Fruit fly (Drosophila melanogaster) whole organism, embryonic: ENCODE measurements around the gene Chro.

Source experiments
- Adf1 ChIP-seq: fragments of 200-800 bp; sonication (Bioruptor generic); IDR thresholded peaks from 2 replicates; pipeline ENCODE4 v1.3.6; 2022; ENCODE audit warnings: missing biosample characterization, missing genetic modification characterization
- Atf6 ChIP-seq: fragments of 200-800 bp; sonication (Bioruptor generic); IDR thresholded peaks from 2 replicates; pipeline ENCODE4 v1.3.6; 2022; ENCODE audit warnings: missing biosample characterization, missing genetic modification characterization
- Bdp1 ChIP-seq: fragments of 200-800 bp; sonication (Bioruptor generic); optimal IDR thresholded peaks from 3 replicates; lab custom pipeline; 2016; ENCODE audit warnings: missing biosample characterization, missing genetic modification characterization
- CG10209 ChIP-seq: fragments of 200-800 bp; sonication (Bioruptor generic); optimal IDR thresholded peaks from 3 replicates; lab custom pipeline; 2017; ENCODE audit warnings: missing biosample characterization, mild to moderate bottlenecking, missing genetic modification characterization, missing genetic modification reagents
- CG10565 ChIP-seq: fragments of 200-800 bp; sonication (Bioruptor generic); optimal IDR thresholded peaks from 3 replicates; lab custom pipeline; 2016; ENCODE audit warnings: missing biosample characterization, mild to moderate bottlenecking, missing genetic modification characterization
- CG10979 ChIP-seq: fragments of 200-800 bp; sonication (Bioruptor generic); optimal IDR thresholded peaks from 2 replicates; lab custom pipeline; 2018; ENCODE audit warnings: missing biosample characterization, mild to moderate bottlenecking, missing genetic modification characterization, moderate library complexity
- CG11085 ChIP-seq: fragments of 200-800 bp; sonication (Bioruptor generic); IDR thresholded peaks from 2 replicates; pipeline ENCODE4 v1.3.6; 2022; ENCODE audit warnings: missing biosample characterization, missing genetic modification characterization
- CG11695 ChIP-seq: fragments of 200-800 bp; sonication (Bioruptor generic); IDR thresholded peaks from 3 replicates; pipeline ENCODE4 v1.3.6; 2022; ENCODE audit warnings: missing biosample characterization, missing genetic modification characterization
- CG11696 ChIP-seq: fragments of 200-800 bp; sonication (Bioruptor generic); IDR thresholded peaks from 2 replicates; pipeline ENCODE4 v1.3.6; 2022; ENCODE audit warnings: missing biosample characterization, missing genetic modification characterization
- CG18476 ChIP-seq: fragments of 200-800 bp; sonication (Bioruptor generic); optimal IDR thresholded peaks from 2 replicates; lab custom pipeline; 2016; ENCODE audit warnings: missing biosample characterization, mild to moderate bottlenecking, missing genetic modification characterization
- CG2199 ChIP-seq: fragments of 200-800 bp; sonication (Bioruptor generic); IDR thresholded peaks from 3 replicates; pipeline ENCODE4 v1.3.6; 2022; ENCODE audit warnings: missing biosample characterization, missing genetic modification characterization
- CG3838 ChIP-seq: fragments of 200-800 bp; sonication (Bioruptor generic); optimal IDR thresholded peaks from 3 replicates; lab custom pipeline; 2016; ENCODE audit warnings: missing biosample characterization, missing genetic modification characterization
- CG43689 ChIP-seq: fragments of 200-800 bp; sonication (Bioruptor generic); IDR thresholded peaks from 2 replicates; pipeline ENCODE4 v1.3.6; 2022; ENCODE audit warnings: missing biosample characterization, missing genetic modification characterization
- CG7271 ChIP-seq: fragments of 200-800 bp; sonication (Bioruptor generic); optimal IDR thresholded peaks from 2 replicates; lab custom pipeline; 2018; ENCODE audit warnings: missing biosample characterization, mild to moderate bottlenecking, missing genetic modification characterization, moderate library complexity
- CG7786 ChIP-seq: fragments of 200-800 bp; sonication (Bioruptor generic); optimal IDR thresholded peaks from 2 replicates; lab custom pipeline; 2016; ENCODE audit warnings: missing biosample characterization, missing genetic modification characterization
- CG8944 ChIP-seq: fragments of 200-800 bp; sonication (Bioruptor generic); optimal IDR thresholded peaks from 3 replicates; lab custom pipeline; 2016; ENCODE audit warnings: missing biosample characterization, missing genetic modification characterization
- E2f1 ChIP-seq: fragments of 200-800 bp; sonication (Bioruptor generic); IDR thresholded peaks from 2 replicates; pipeline ENCODE4 v1.3.6; 2022; ENCODE audit warnings: missing biosample characterization, missing genetic modification characterization
- Eip74EF ChIP-seq, 2 experiments: fragments of 200-800 bp in 1 of 2; fragments of >200 bp in 1 of 2; sonication (Bioruptor generic) in 1 of 2; optimal IDR thresholded peaks; 2 replicates each; lab custom pipeline; 2017 to 2019; ENCODE audit warnings: missing biosample characterization in 2 of 2, missing genetic modification characterization in 2 of 2, mild to moderate bottlenecking in 1 of 2, moderate library complexity in 1 of 2
- Hr51 ChIP-seq, 2 experiments: fragments of 200-800 bp; sonication (Bioruptor generic); optimal IDR thresholded peaks; 2 replicates in 1 of 2; 3 replicates in 1 of 2; lab custom pipeline; 2016 to 2018; ENCODE audit warnings: missing biosample characterization in 2 of 2, missing genetic modification characterization in 2 of 2, mild to moderate bottlenecking in 1 of 2, moderate library complexity in 1 of 2
- Hr78 ChIP-seq, 2 experiments: fragments of 200-800 bp in 1 of 2; fragments of >200 bp in 1 of 2; sonication (Bioruptor generic) in 1 of 2; optimal IDR thresholded peaks; 2 replicates each; lab custom pipeline; 2017 to 2019; ENCODE audit warnings: missing biosample characterization in 2 of 2, missing genetic modification characterization in 2 of 2, mild to moderate bottlenecking in 1 of 2, moderate library complexity in 1 of 2
- Lhr ChIP-seq: fragments of 200-800 bp; sonication (Bioruptor generic); optimal IDR thresholded peaks from 3 replicates; lab custom pipeline; 2017; ENCODE audit warnings: mild to moderate bottlenecking, missing biosample characterization, missing genetic modification reagents, missing genetic modification characterization
- Nf-YB ChIP-seq: fragments of 200-800 bp; sonication (Bioruptor generic); optimal IDR thresholded peaks from 3 replicates; lab custom pipeline; 2019; ENCODE audit warnings: missing biosample characterization, mild to moderate bottlenecking, missing genetic modification characterization, moderate library complexity
- Rfx ChIP-seq: fragments of 200-800 bp; sonication (Bioruptor generic); IDR thresholded peaks from 2 replicates; pipeline ENCODE4 v1.3.6; 2022; ENCODE audit warnings: missing biosample characterization, missing genetic modification characterization
- Side ChIP-seq: fragments of 200-800 bp; sonication (Bioruptor generic); optimal IDR thresholded peaks from 2 replicates; lab custom pipeline; 2016; ENCODE audit warnings: missing biosample characterization, missing genetic modification characterization
- ap ChIP-seq: fragments of 200-800 bp; sonication (Bioruptor generic); IDR thresholded peaks from 2 replicates; pipeline ENCODE4 v1.3.6; 2022; ENCODE audit warnings: missing biosample characterization, missing genetic modification characterization
- ash1 ChIP-seq: fragments of 200-800 bp; sonication (Bioruptor generic); optimal IDR thresholded peaks from 2 replicates; lab custom pipeline; 2018; ENCODE audit warnings: missing biosample characterization, mild to moderate bottlenecking, missing genetic modification characterization
- bbx ChIP-seq: fragments of 200-800 bp; sonication (Bioruptor generic); IDR thresholded peaks from 2 replicates; pipeline ENCODE4 v1.3.6; 2022; ENCODE audit warnings: missing biosample characterization, missing genetic modification characterization; ENCODE audit not compliant: partially characterized antibody
- cad ChIP-seq: fragments of >200 bp; optimal IDR thresholded peaks from 2 replicates; lab custom pipeline; 2017; ENCODE audit warnings: missing biosample characterization, missing genetic modification characterization
- cato ChIP-seq: fragments of 200-800 bp; sonication (Bioruptor generic); optimal IDR thresholded peaks from 2 replicates; lab custom pipeline; 2016; ENCODE audit warnings: missing biosample characterization, missing genetic modification characterization, borderline replicate concordance
- caup ChIP-seq: fragments of 200-800 bp; sonication (Bioruptor generic); optimal IDR thresholded peaks from 3 replicates; lab custom pipeline; 2017; ENCODE audit warnings: missing biosample characterization, mild to moderate bottlenecking, missing genetic modification characterization, moderate library complexity; ENCODE audit not compliant: severe bottlenecking
- dan ChIP-seq: fragments of 200-800 bp; sonication (Bioruptor generic); IDR thresholded peaks from 2 replicates; pipeline ENCODE4 v1.3.6; 2022; ENCODE audit warnings: missing biosample characterization, missing genetic modification characterization
- emc ChIP-seq: fragments of 200-800 bp; sonication (Bioruptor generic); optimal IDR thresholded peaks from 2 replicates; lab custom pipeline; 2016; ENCODE audit warnings: missing biosample characterization, missing genetic modification characterization
- ewg ChIP-seq: fragments of 200-800 bp; sonication (Bioruptor generic); optimal IDR thresholded peaks from 3 replicates; lab custom pipeline; 2017; ENCODE audit warnings: mild to moderate bottlenecking, missing biosample characterization, missing genetic modification reagents, missing genetic modification characterization
- gcm2 ChIP-seq: fragments of 200-800 bp; sonication (Bioruptor generic); optimal IDR thresholded peaks from 2 replicates; lab custom pipeline; 2016; ENCODE audit warnings: missing biosample characterization, missing genetic modification characterization
- gfzf ChIP-seq: fragments of 200-800 bp; sonication (Bioruptor generic); optimal IDR thresholded peaks from 2 replicates; lab custom pipeline; 2016; ENCODE audit warnings: missing biosample characterization, mild to moderate bottlenecking, missing genetic modification characterization, moderate library complexity
- gro ChIP-seq: fragments of 200-800 bp; sonication (Bioruptor generic); optimal IDR thresholded peaks from 2 replicates; lab custom pipeline; 2016; ENCODE audit warnings: missing biosample characterization, missing genetic modification characterization
- h ChIP-seq: fragments of >200 bp; optimal IDR thresholded peaks from 2 replicates; lab custom pipeline; 2017
- ind ChIP-seq: fragments of 200-800 bp; sonication (Bioruptor generic); optimal IDR thresholded peaks from 3 replicates; lab custom pipeline; 2016; ENCODE audit warnings: missing biosample characterization, missing genetic modification characterization
- ken ChIP-seq: fragments of 200-800 bp; sonication (Bioruptor generic); IDR thresholded peaks from 3 replicates; pipeline ENCODE4 v1.3.6; 2022; ENCODE audit warnings: missing biosample characterization, missing genetic modification characterization
- knrl ChIP-seq: fragments of 200-800 bp; sonication (Bioruptor generic); IDR thresholded peaks from 3 replicates; pipeline ENCODE4 v1.3.6; 2022; ENCODE audit warnings: missing biosample characterization, missing genetic modification characterization; ENCODE audit not compliant: partially characterized antibody
- odd ChIP-seq: fragments of 200-800 bp; sonication (Bioruptor generic); optimal IDR thresholded peaks from 2 replicates; lab custom pipeline; 2017; ENCODE audit warnings: missing biosample characterization, mild to moderate bottlenecking, missing genetic modification characterization
- org-1 ChIP-seq: fragments of 200-800 bp; sonication (Bioruptor generic); optimal IDR thresholded peaks from 2 replicates; lab custom pipeline; 2017; ENCODE audit warnings: missing biosample characterization, missing genetic modification characterization
- phol ChIP-seq: fragments of 200-800 bp; sonication (Bioruptor generic); optimal IDR thresholded peaks from 3 replicates; lab custom pipeline; 2018; ENCODE audit warnings: missing biosample characterization, mild to moderate bottlenecking, missing genetic modification characterization, moderate library complexity
- scrt ChIP-seq: fragments of 200-800 bp; sonication (Bioruptor generic); optimal IDR thresholded peaks from 2 replicates; lab custom pipeline; 2018; ENCODE audit warnings: missing biosample characterization, mild to moderate bottlenecking, missing genetic modification characterization, moderate library complexity
- sens ChIP-seq: fragments of 200-800 bp; sonication (Bioruptor generic); peaks from one replicate; lab custom pipeline; 2016; ENCODE audit warnings: missing biosample characterization, missing genetic modification characterization
- tna ChIP-seq: fragments of 200-800 bp; sonication (Bioruptor generic); IDR thresholded peaks from 2 replicates; pipeline ENCODE4 v1.3.6; 2022; ENCODE audit warnings: missing biosample characterization, missing genetic modification characterization; ENCODE audit not compliant: partially characterized antibody
- trh ChIP-seq: fragments of 200-800 bp; sonication (Bioruptor generic); optimal IDR thresholded peaks from 2 replicates; lab custom pipeline; 2016; ENCODE audit warnings: missing biosample characterization, missing genetic modification characterization
- ttk ChIP-seq: fragments of 200-800 bp; sonication (Bioruptor generic); IDR thresholded peaks from 2 replicates; pipeline ENCODE4 v2.1.2; 2022; ENCODE audit warnings: missing biosample characterization, missing genetic modification characterization
- wor ChIP-seq: fragments of 200-800 bp; sonication (Bioruptor generic); IDR thresholded peaks from 2 replicates; pipeline ENCODE4 v1.3.6; 2022; ENCODE audit warnings: missing biosample characterization, missing genetic modification characterization
- zen2 ChIP-seq: fragments of 200-800 bp; sonication (Bioruptor generic); IDR thresholded peaks from 3 replicates; pipeline ENCODE4 v1.3.6; 2022; ENCODE audit warnings: missing biosample characterization, missing genetic modification characterization; ENCODE audit not compliant: partially characterized antibody

The Chro gene

DNA sequence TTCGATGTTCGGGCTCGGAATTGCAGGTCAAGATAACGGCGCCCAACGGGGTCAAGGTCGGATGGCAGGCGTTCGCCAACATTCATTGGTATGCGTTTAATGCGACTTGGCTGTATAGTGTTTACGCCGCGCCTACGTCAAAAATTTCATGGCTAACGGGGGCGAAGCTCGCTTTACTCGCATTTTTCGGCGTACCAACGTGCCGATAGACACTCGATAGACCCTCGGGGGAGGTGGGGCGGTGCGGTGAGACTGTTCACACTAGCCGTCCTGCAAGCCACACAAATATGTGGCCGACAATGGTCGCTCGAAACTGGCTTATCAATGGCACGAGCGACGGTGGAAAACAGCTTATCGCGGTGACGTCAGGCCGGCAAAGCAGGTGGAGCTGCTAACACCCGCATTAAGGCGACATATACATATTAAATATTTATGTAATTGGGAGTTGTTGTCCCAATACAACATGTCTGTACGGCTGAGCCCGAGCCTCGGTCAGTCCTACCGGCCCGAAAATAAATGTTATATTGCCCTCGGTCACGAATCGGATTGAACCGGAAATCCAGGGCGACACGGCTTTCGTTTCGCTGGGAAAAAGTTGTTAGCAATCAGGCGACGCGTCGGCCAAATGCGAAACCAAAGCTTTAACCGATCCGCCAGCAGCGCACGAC is 9.9 kb upstream of the Chro start (continued):
- no peak for TF ChIP-seq CG10979 (tag; lab: Kevin White, UChicago)
- TF ChIP-seq phol (tag; lab: Kevin White, UChicago), result no peak
- no peak for TF ChIP-seq caup (GFP tag; lab: Kevin White, UChicago)
- TF ChIP-seq CG10565 (GFP tag; lab: Kevin White, UChicago), result no peak
- no peak for TF ChIP-seq Lhr (GFP tag; lab: Kevin White, UChicago)
- TF ChIP-seq emc, result no peak
- no peak for TF ChIP-seq cad (GFP tag; lab: Kevin White, UChicago)
- no peak for TF ChIP-seq wor (GFP tag; lab: Robert Waterston, UW)
- TF ChIP-seq CG11696 (GFP tag; lab: Robert Waterston, UW), result no peak
- TF ChIP-seq CG18476, result no peak
- no peak for TF ChIP-seq bbx (GFP tag; lab: Robert Waterston, UW)
- TF ChIP-seq trh (GFP tag; lab: Kevin White, UChicago), result no peak
- no peak for TF ChIP-seq CG7786 (GFP tag; lab: Kevin White, UChicago)
- no peak for TF ChIP-seq cato (GFP tag; lab: Kevin White, UChicago)
- no peak for TF ChIP-seq ttk (GFP tag; lab: Robert Waterston, UW)
- no peak for TF ChIP-seq zen2 (GFP tag; lab: Robert Waterston, UW)
- TF ChIP-seq odd (GFP tag; lab: Kevin White, UChicago), result no peak
- TF ChIP-seq gro, result no peak
- TF ChIP-seq Adf1 (GFP tag; lab: Robert Waterston, UW), result peak; percentile 12; the same call in 1 of the 2 replicates
- TF ChIP-seq tna (GFP tag; lab: Robert Waterston, UW), result no peak; the same call in 1 of the 2 replicates
- no peak for TF ChIP-seq CG8944 (GFP tag; lab: Kevin White, UChicago)
- TF ChIP-seq sens (GFP tag; lab: Kevin White, UChicago), result no peak
- no peak for TF ChIP-seq Nf-YB (GFP tag; lab: Kevin White, UChicago)
- TF ChIP-seq org-1, result no peak
- no peak for TF ChIP-seq CG11085 (GFP tag; lab: Robert Waterston, UW)
- TF ChIP-seq scrt (GFP tag; lab: Kevin White, UChicago), result no peak
- TF ChIP-seq CG2199, result no peak
- TF ChIP-seq knrl, result no peak
- no peak for TF ChIP-seq CG7271 (tag; lab: Kevin White, UChicago)
- peak in 1 of 2 experiments; percentile 57 for TF ChIP-seq Eip74EF (GFP tag; optimal IDR thresholded peaks at IDR 0.05; lab: Kevin White, UChicago)
- TF ChIP-seq CG11695, result no peak
- TF ChIP-seq ind, result no peak
- no peak for TF ChIP-seq dan
- TF ChIP-seq CG3838 (GFP tag; lab: Kevin White, UChicago), result no peak
- peak in 1 of 2 experiments; percentile 80 for TF ChIP-seq Hr78 (GFP tag; optimal IDR thresholded peaks at IDR 0.05; lab: Kevin White, UChicago)
- TF ChIP-seq Bdp1, result no peak
- no peak for TF ChIP-seq Rfx (GFP tag; lab: Robert Waterston, UW)
- TF ChIP-seq ewg (GFP tag; lab: Kevin White, UChicago), result no peak
- TF ChIP-seq gfzf (GFP tag; lab: Kevin White, UChicago), result no peak
- no peak for TF ChIP-seq Hr51 (GFP tag; optimal IDR thresholded peaks at IDR 0.05; lab: Kevin White, UChicago)
- no peak for TF ChIP-seq Side (GFP tag; lab: Kevin White, UChicago)
- TF ChIP-seq E2f1 (GFP tag; lab: Robert Waterston, UW), result no peak
- TF ChIP-seq gcm2 (GFP tag; lab: Kevin White, UChicago), result no peak
- no peak for TF ChIP-seq CG43689
- TF ChIP-seq Atf6 (GFP tag; lab: Robert Waterston, UW), result no peak
- no peak for TF ChIP-seq ash1 (GFP tag; lab: Kevin White, UChicago)
- TF ChIP-seq CG10209 (GFP tag; lab: Kevin White, UChicago), result no peak
- TF ChIP-seq h (lab: Kevin White, UChicago), result no peak
- TF ChIP-seq ap (GFP tag; lab: Robert Waterston, UW), result no peak
- TF ChIP-seq ken, result no peak
